Fruit fly (Drosophila melanogaster): Measurements from ENCODE around the gene et.
A peak's percentile ranks its signal among the peaks of the same experiment; 100 is the strongest.

Gene et

dm6 chrX:19692951-19693698, 17.4 kb upstream of the et start, which contains the start of gene Mer:
Gene Mer, minus strand, starts transcription at chrX:19693500.
- TF ChIP-seq CG15710 (tag; optimal IDR thresholded peaks at IDR 0.05), result peak; percentile 82
- TF ChIP-seq Ets98B (GFP tag; IDR thresholded peaks at IDR 0.05), result peak; percentile 88
- peak; percentile 93 for TF ChIP-seq CG4496 (GFP tag; IDR thresholded peaks at IDR 0.05)
- no peak for TF ChIP-seq CG10348 (GFP tag; IDR thresholded peaks at IDR 0.05)
- TF ChIP-seq CG9948 (tag; optimal IDR thresholded peaks at IDR 0.05), result peak; percentile 76
- TF ChIP-seq EcR (GFP tag; optimal IDR thresholded peaks at IDR 0.05), result no peak
- TF ChIP-seq CG17806 (tag; optimal IDR thresholded peaks at IDR 0.05), result peak; percentile 77
- TF ChIP-seq CG32121 (GFP tag; IDR thresholded peaks at IDR 0.05), result peak; percentile 87
- no peak for TF ChIP-seq D1 (tag; optimal IDR thresholded peaks at IDR 0.05)
- TF ChIP-seq Pif1A (GFP tag; optimal IDR thresholded peaks at IDR 0.05), result no peak
- TF ChIP-seq CG12605 (GFP tag; IDR thresholded peaks at IDR 0.05), result peak; percentile 73; the same call in 1 of the 2 replicates
- peak; percentile 76 for TF ChIP-seq CG34367 (tag; optimal IDR thresholded peaks at IDR 0.05)
- TF ChIP-seq Snoo (tag; optimal IDR thresholded peaks at IDR 0.05), result peak; percentile 88
- peak; percentile 82 for TF ChIP-seq CG8159 (tag; optimal IDR thresholded peaks at IDR 0.05)
- peak; percentile 79 for TF ChIP-seq gl (tag; optimal IDR thresholded peaks at IDR 0.05)
- TF ChIP-seq fd96Ca (GFP tag; IDR thresholded peaks at IDR 0.05), result peak; percentile 95
- no peak for TF ChIP-seq CG14655 (GFP tag; optimal IDR thresholded peaks at IDR 0.05)
- peak; percentile 87 for TF ChIP-seq CG8301 (tag; optimal IDR thresholded peaks at IDR 0.05)
- no peak for TF ChIP-seq Pif1B (GFP tag; optimal IDR thresholded peaks at IDR 0.05)
- peak; percentile 66; the same call in 1 of the 2 replicates for TF ChIP-seq rn (GFP tag; IDR thresholded peaks at IDR 0.05)
- no peak for TF ChIP-seq CG13204 (GFP tag; optimal IDR thresholded peaks at IDR 0.05)

- no peak for TF ChIP-seq CG17806 (tag; optimal IDR thresholded peaks at IDR 0.05)
- no peak for TF ChIP-seq CG14655 (GFP tag; optimal IDR thresholded peaks at IDR 0.05)
- TF ChIP-seq CG8301 (tag; optimal IDR thresholded peaks at IDR 0.05), result no peak
- no peak for TF ChIP-seq Ets98B (GFP tag; IDR thresholded peaks at IDR 0.05)
- TF ChIP-seq CG13204 (GFP tag; optimal IDR thresholded peaks at IDR 0.05), result no peak
- TF ChIP-seq CG4496 (GFP tag; IDR thresholded peaks at IDR 0.05), result no peak
- no peak for TF ChIP-seq Pif1A (GFP tag; optimal IDR thresholded peaks at IDR 0.05)
- TF ChIP-seq D1 (tag; optimal IDR thresholded peaks at IDR 0.05), result no peak
- no peak for TF ChIP-seq rn (GFP tag; IDR thresholded peaks at IDR 0.05)
These were observed 14.4 kb upstream of the et start for dm6 chrX:19690050-19690449.

dm6 chrX:19688848-19689247, 13.2 kb upstream of the et start, which contains the start of gene CG14227:
Gene CG14227, minus strand, starts transcription at chrX:19688948.
- no peak for TF ChIP-seq gl (tag; optimal IDR thresholded peaks at IDR 0.05)
- TF ChIP-seq CG8159 (tag; optimal IDR thresholded peaks at IDR 0.05), result no peak
- no peak for TF ChIP-seq D1 (tag; optimal IDR thresholded peaks at IDR 0.05)
- TF ChIP-seq CG9948 (tag; optimal IDR thresholded peaks at IDR 0.05), result no peak
- TF ChIP-seq Ets98B (GFP tag; IDR thresholded peaks at IDR 0.05), result no peak
- TF ChIP-seq CG13204 (GFP tag; optimal IDR thresholded peaks at IDR 0.05), result no peak
- TF ChIP-seq CG8301 (tag; optimal IDR thresholded peaks at IDR 0.05), result no peak
- TF ChIP-seq fd96Ca (GFP tag; IDR thresholded peaks at IDR 0.05), result no peak
- no peak for TF ChIP-seq EcR (GFP tag; optimal IDR thresholded peaks at IDR 0.05)
- TF ChIP-seq CG14655 (GFP tag; optimal IDR thresholded peaks at IDR 0.05), result no peak
- TF ChIP-seq rn (GFP tag; IDR thresholded peaks at IDR 0.05), result no peak
- TF ChIP-seq Snoo (tag; optimal IDR thresholded peaks at IDR 0.05), result no peak
- no peak for TF ChIP-seq Pif1B (GFP tag; optimal IDR thresholded peaks at IDR 0.05)

DNA sequence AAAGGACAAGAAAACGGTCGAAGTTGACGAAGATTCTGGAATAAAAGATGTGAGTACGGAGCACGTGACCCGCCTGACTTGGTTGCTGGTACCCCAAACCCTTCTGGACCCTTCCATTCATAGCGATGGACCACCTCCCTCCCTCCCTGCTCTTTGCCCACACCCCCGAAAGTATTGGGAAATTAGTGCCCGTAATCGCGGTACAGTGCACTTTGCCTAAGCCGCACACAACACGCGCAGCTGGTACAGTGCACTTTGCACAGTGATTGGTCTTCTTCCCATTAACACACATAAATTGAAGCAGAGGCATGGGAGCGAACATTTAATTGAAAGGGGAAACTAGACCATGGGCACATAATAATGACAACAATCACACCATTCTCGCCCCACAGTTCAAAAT, 8.4 kb upstream of the et start:
- TF ChIP-seq Pif1B (GFP tag; optimal IDR thresholded peaks at IDR 0.05) (no peak), CG4496 (GFP tag; IDR thresholded peaks at IDR 0.05) (no peak), CG14655 (GFP tag; optimal IDR thresholded peaks at IDR 0.05) (no peak), Ets98B (GFP tag; IDR thresholded peaks at IDR 0.05) (peak; percentile 14; the same call in 1 of the 2 replicates), rn (GFP tag; IDR thresholded peaks at IDR 0.05) (no peak), CG8159 (tag; optimal IDR thresholded peaks at IDR 0.05) (no peak), CG17806 (tag; optimal IDR thresholded peaks at IDR 0.05) (no peak), Snoo (tag; optimal IDR thresholded peaks at IDR 0.05) (no peak), CG32121 (GFP tag; IDR thresholded peaks at IDR 0.05) (peak; percentile 40; the same call in 1 of the 2 replicates), CG8301 (tag; optimal IDR thresholded peaks at IDR 0.05) (no peak), CG12605 (GFP tag; IDR thresholded peaks at IDR 0.05) (no peak), gl (tag; optimal IDR thresholded peaks at IDR 0.05) (no peak), fd96Ca (GFP tag; IDR thresholded peaks at IDR 0.05) (no peak), CG13204 (GFP tag; optimal IDR thresholded peaks at IDR 0.05) (no peak), CG9948 (tag; optimal IDR thresholded peaks at IDR 0.05) (no peak), D1 (tag; optimal IDR thresholded peaks at IDR 0.05) (no peak), Pif1A (GFP tag; optimal IDR thresholded peaks at IDR 0.05) (no peak), CG34367 (tag; optimal IDR thresholded peaks at IDR 0.05) (no peak), CG10348 (GFP tag; IDR thresholded peaks at IDR 0.05) (0 out of 2 replicates have a peak, but pooled peaks have one; percentile 10), CG15710 (tag; optimal IDR thresholded peaks at IDR 0.05) (no peak), EcR (GFP tag; optimal IDR thresholded peaks at IDR 0.05) (no peak)

dm6 chrX:19683040-19683875, 7.6 kb upstream of the et start, which contains the start of the genes dome and Ubqn:
Gene dome, minus strand, starts transcription at chrX:19683518.
Gene Ubqn, plus strand, starts transcription at chrX:19683808.
- no peak for TF ChIP-seq Snoo (tag; optimal IDR thresholded peaks at IDR 0.05)
- peak; percentile 14 for TF ChIP-seq CG13204 (GFP tag; optimal IDR thresholded peaks at IDR 0.05)
- TF ChIP-seq Ets98B (GFP tag; IDR thresholded peaks at IDR 0.05), result peak; percentile 41; the same call in 1 of the 2 replicates
- TF ChIP-seq CG10348 (GFP tag; IDR thresholded peaks at IDR 0.05), result no peak
- peak; percentile 29; the same call in 2 of the 3 replicates for TF ChIP-seq CG4496 (GFP tag; IDR thresholded peaks at IDR 0.05)
- no peak for TF ChIP-seq D1 (tag; optimal IDR thresholded peaks at IDR 0.05)
- TF ChIP-seq CG32121 (GFP tag; IDR thresholded peaks at IDR 0.05), result no peak
- no peak for TF ChIP-seq CG8301 (tag; optimal IDR thresholded peaks at IDR 0.05)
- no peak for TF ChIP-seq CG8159 (tag; optimal IDR thresholded peaks at IDR 0.05)

All from whole organism, pupa.